Worm (Caenorhabditis elegans) whole organism, L1 larva: ENCODE measurements around the gene srj-39.
A peak's percentile ranks its signal among the peaks of the same experiment; 100 is the strongest.

Experiments used
- C04F5.9 ChIP-seq: sonication (generic microtip); optimal IDR thresholded peaks from 2 replicates; lab custom pipeline; 2016; ENCODE audit warnings: missing genetic modification characterization, missing compliant biosample characterization
- C16A3.4 ChIP-seq: fragments of 150-350 bp; optimal IDR thresholded peaks from 2 replicates; lab custom pipeline; 2014; ENCODE audit warnings: missing biosample characterization, missing genetic modification characterization
- F16B12.6 ChIP-seq: fragments of 150-350 bp; optimal IDR thresholded peaks from 2 replicates; lab custom pipeline; 2014; ENCODE audit warnings: missing biosample characterization, missing genetic modification characterization
- Y116A8C.19 ChIP-seq: sonication (generic microtip); optimal IDR thresholded peaks from 2 replicates; lab custom pipeline; 2016; ENCODE audit warnings: missing compliant biosample characterization, missing genetic modification characterization, borderline replicate concordance
- aha-1 ChIP-seq: fragments of 150-350 bp; optimal IDR thresholded peaks from 2 replicates; lab custom pipeline; 2014; ENCODE audit warnings: missing biosample characterization, missing genetic modification characterization
- aly-2 ChIP-seq: fragments of 150-350 bp; optimal IDR thresholded peaks from 2 replicates; lab custom pipeline; 2014; ENCODE audit warnings: missing biosample characterization, missing genetic modification characterization
- ama-1 ChIP-seq: fragments of 150-350 bp; optimal IDR thresholded peaks from 2 replicates; lab custom pipeline; 2014
- blmp-1 ChIP-seq: fragments of 150-350 bp; optimal IDR thresholded peaks from 2 replicates; lab custom pipeline; 2014; ENCODE audit warnings: missing biosample characterization, missing genetic modification characterization
- ceh-63 ChIP-seq: fragments of 200-800 bp; sonication (Bioruptor generic); optimal IDR thresholded peaks from 2 replicates; lab custom pipeline; 2018; ENCODE audit warnings: mild to moderate bottlenecking, missing genetic modification characterization, missing compliant biosample characterization
- ceh-8 ChIP-seq: fragments of 200-800 bp; sonication (Bioruptor generic); optimal IDR thresholded peaks from 2 replicates; lab custom pipeline; 2018; ENCODE audit warnings: mild to moderate bottlenecking, missing genetic modification characterization, moderate library complexity, missing compliant biosample characterization
- ceh-88 ChIP-seq: fragments of 200-800 bp; sonication (Bioruptor generic); IDR thresholded peaks from 2 replicates; pipeline ENCODE4 v1.3.6; 2022; ENCODE audit warnings: missing genetic modification characterization, missing compliant biosample characterization
- ceh-90 ChIP-seq: sonication (generic microtip); optimal IDR thresholded peaks from 2 replicates; lab custom pipeline; 2016; ENCODE audit warnings: missing genetic modification characterization, missing compliant biosample characterization
- ces-1 ChIP-seq: fragments of 150-350 bp; optimal IDR thresholded peaks from 2 replicates; lab custom pipeline; 2014; ENCODE audit warnings: missing biosample characterization, missing genetic modification reagents, missing genetic modification characterization
- dpl-1 ChIP-seq, 3 experiments: fragments of 150-350 bp in 2 of 3; sonication (generic microtip) in 1 of 3; optimal IDR thresholded peaks; 2 replicates each; lab custom pipeline; 2014 to 2017; ENCODE audit warnings: missing biosample characterization in 3 of 3, missing genetic modification characterization in 3 of 3, missing genetic modification reagents in 3 of 3
- egl-13 ChIP-seq: sonication (generic microtip); optimal IDR thresholded peaks from 2 replicates; lab custom pipeline; 2016; ENCODE audit warnings: missing genotype, missing genetic modification reagents, missing genetic modification characterization, missing compliant biosample characterization
- ets-5 ChIP-seq: fragments of 200-800 bp; sonication (Bioruptor generic); IDR thresholded peaks from 2 replicates; pipeline ENCODE4 v1.3.6; 2022; ENCODE audit warnings: missing genetic modification characterization, missing compliant biosample characterization
- fkh-10 ChIP-seq: sonication (generic microtip); optimal IDR thresholded peaks from 2 replicates; lab custom pipeline; 2017; ENCODE audit warnings: missing biosample characterization, missing genetic modification reagents, missing genetic modification characterization
- fkh-4 ChIP-seq: sonication (generic microtip); optimal IDR thresholded peaks from 2 replicates; lab custom pipeline; 2016; ENCODE audit warnings: missing compliant biosample characterization, missing genetic modification characterization, borderline replicate concordance
- fkh-8 ChIP-seq: sonication (generic microtip); optimal IDR thresholded peaks from 2 replicates; lab custom pipeline; 2016; ENCODE audit warnings: mild to moderate bottlenecking, missing genetic modification characterization, missing compliant biosample characterization
- fos-1 ChIP-seq: fragments of 150-350 bp; optimal IDR thresholded peaks from 2 replicates; lab custom pipeline; 2014; ENCODE audit warnings: missing biosample characterization, missing genetic modification characterization
- hlh-4 ChIP-seq: sonication (generic microtip); optimal IDR thresholded peaks from 2 replicates; lab custom pipeline; 2016; ENCODE audit warnings: mild to moderate bottlenecking, missing genetic modification characterization, missing compliant biosample characterization
- isw-1 ChIP-seq: fragments of 200-800 bp; sonication (Bioruptor generic); IDR thresholded peaks from 2 replicates; pipeline ENCODE4 v1.3.6; 2022; ENCODE audit warnings: missing genetic modification characterization, missing compliant biosample characterization
- lin-14 ChIP-seq: fragments of 200-800 bp; sonication (Bioruptor generic); optimal IDR thresholded peaks from 2 replicates; lab custom pipeline; 2018; ENCODE audit warnings: mild to moderate bottlenecking, missing genetic modification characterization, moderate library complexity, missing compliant biosample characterization
- lin-15B ChIP-seq: fragments of 150-350 bp; sonication (generic microtip); optimal IDR thresholded peaks from 3 replicates; lab custom pipeline; 2014; ENCODE audit warnings: missing biosample characterization, missing genetic modification characterization
- lin-35 ChIP-seq, 2 experiments: fragments of 150-350 bp; optimal IDR thresholded peaks; 2 replicates each; lab custom pipeline; 2014; ENCODE audit warnings: missing biosample characterization in 2 of 2, missing genetic modification characterization in 2 of 2, missing genetic modification reagents in 2 of 2
- lsy-2 ChIP-seq, 2 experiments: fragments of 150-350 bp; optimal IDR thresholded peaks; 2 replicates each; lab custom pipeline; 2014; ENCODE audit warnings: missing biosample characterization in 2 of 2, missing genetic modification characterization in 2 of 2
- mef-2 ChIP-seq: fragments of 150-350 bp; optimal IDR thresholded peaks from 2 replicates; lab custom pipeline; 2014; ENCODE audit warnings: missing biosample characterization, missing genetic modification characterization
- nhr-11 ChIP-seq: fragments of 150-350 bp; optimal IDR thresholded peaks from 2 replicates; lab custom pipeline; 2014; ENCODE audit warnings: missing biosample characterization, missing genetic modification characterization
- nhr-12 ChIP-seq: sonication (generic microtip); optimal IDR thresholded peaks from 2 replicates; lab custom pipeline; 2017; ENCODE audit warnings: missing biosample characterization, missing genetic modification characterization
- nhr-237 ChIP-seq: fragments of 150-350 bp; optimal IDR thresholded peaks from 2 replicates; lab custom pipeline; 2014; ENCODE audit warnings: missing biosample characterization, missing genetic modification characterization
- nhr-71 ChIP-seq: sonication (generic microtip); optimal IDR thresholded peaks from 2 replicates; lab custom pipeline; 2016; ENCODE audit warnings: mild to moderate bottlenecking, missing genetic modification characterization, moderate library complexity, missing compliant biosample characterization
- nhr-76 ChIP-seq: sonication (generic microtip); optimal IDR thresholded peaks from 2 replicates; lab custom pipeline; 2017; ENCODE audit warnings: missing biosample characterization, missing genetic modification characterization
- nhr-85 ChIP-seq: sonication (generic microtip); peaks from one replicate; lab custom pipeline; 2016; ENCODE audit warnings: missing genetic modification characterization, inconsistent platforms, missing compliant biosample characterization
- pqm-1 ChIP-seq: sonication (generic microtip); optimal IDR thresholded peaks from 3 replicates; lab custom pipeline; 2017; ENCODE audit warnings: missing biosample characterization, missing genetic modification characterization
- skn-1 ChIP-seq: fragments of 150-350 bp; optimal IDR thresholded peaks from 2 replicates; lab custom pipeline; 2014; ENCODE audit warnings: missing biosample characterization, missing genetic modification characterization
- snu-23 ChIP-seq: sonication (generic microtip); optimal IDR thresholded peaks from 2 replicates; lab custom pipeline; 2016; ENCODE audit warnings: missing genetic modification characterization, missing compliant biosample characterization
- sox-4 ChIP-seq: sonication (generic microtip); optimal IDR thresholded peaks from 2 replicates; lab custom pipeline; 2016; ENCODE audit warnings: missing genetic modification characterization, missing compliant biosample characterization
- sptf-1 ChIP-seq: fragments of 150-350 bp; optimal IDR thresholded peaks from 2 replicates; lab custom pipeline; 2014; ENCODE audit warnings: missing biosample characterization, missing genetic modification characterization
- sup-37 ChIP-seq: fragments of 200-800 bp; sonication (Bioruptor generic); optimal IDR thresholded peaks from 2 replicates; lab custom pipeline; 2018; ENCODE audit warnings: mild to moderate bottlenecking, missing genetic modification characterization, missing compliant biosample characterization
- tbx-2 ChIP-seq: sonication (generic microtip); optimal IDR thresholded peaks from 2 replicates; lab custom pipeline; 2016; ENCODE audit warnings: missing genetic modification characterization, missing compliant biosample characterization
- tlp-1 ChIP-seq: fragments of 150-350 bp; optimal IDR thresholded peaks from 2 replicates; lab custom pipeline; 2014; ENCODE audit warnings: missing biosample characterization, missing genetic modification characterization
- unc-30 ChIP-seq: sonication (generic microtip); optimal IDR thresholded peaks from 2 replicates; lab custom pipeline; 2017; ENCODE audit warnings: missing biosample characterization, missing genetic modification characterization
- unc-62 ChIP-seq: fragments of 150-350 bp; optimal IDR thresholded peaks from 2 replicates; lab custom pipeline; 2014; ENCODE audit warnings: missing biosample characterization, missing genetic modification reagents, missing genetic modification characterization
- unc-98 ChIP-seq: fragments of 200-800 bp; sonication (Bioruptor generic); IDR thresholded peaks from 2 replicates; pipeline ENCODE4 v1.3.6; 2022; ENCODE audit warnings: missing genetic modification characterization, missing compliant biosample characterization
- vab-15 ChIP-seq: sonication (generic microtip); optimal IDR thresholded peaks from 2 replicates; lab custom pipeline; 2017; ENCODE audit warnings: missing genotype, mild to moderate bottlenecking, missing genetic modification characterization, missing compliant biosample characterization
- zip-4 ChIP-seq: fragments of 200-800 bp; sonication (Bioruptor generic); optimal IDR thresholded peaks from 2 replicates; lab custom pipeline; 2018; ENCODE audit warnings: mild to moderate bottlenecking, missing genetic modification characterization, moderate library complexity, missing compliant biosample characterization
- ztf-4 ChIP-seq: fragments of 150-350 bp; optimal IDR thresholded peaks from 2 replicates; lab custom pipeline; 2014; ENCODE audit warnings: missing biosample characterization, missing genetic modification characterization

The srj-39 gene

DNA sequence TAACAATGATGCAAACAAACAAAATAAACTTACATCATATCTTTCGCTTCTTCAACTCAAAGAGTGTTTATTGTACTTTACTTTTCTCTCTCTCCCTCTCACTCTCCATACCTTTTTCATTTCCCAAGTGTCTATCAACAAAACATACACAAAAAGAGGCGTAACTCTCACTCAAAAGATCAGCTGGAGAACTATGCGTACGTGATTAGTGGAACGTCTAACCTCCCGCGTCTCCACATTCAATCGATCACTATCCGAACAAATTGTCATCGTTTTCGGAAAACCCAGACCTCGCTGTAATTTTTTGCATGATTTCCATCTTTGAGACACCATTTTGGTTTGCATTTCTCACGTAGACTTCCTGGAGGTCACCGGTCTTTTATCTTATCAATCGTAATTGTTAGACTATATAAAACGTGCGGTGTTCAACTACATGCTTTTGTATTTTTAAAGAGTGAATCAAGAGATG lies 27.1 kb downstream of the srj-39 start, which contains the start of gene nhr-57 (continued):
- peak; percentile 93 for TF ChIP-seq blmp-1
- peak in 2 of 3 experiments; percentile 16 to 44 for TF ChIP-seq dpl-1 (GFP tag; optimal IDR thresholded peaks at IDR 0.05; lab: Kevin White, UChicago)
- TF ChIP-seq tlp-1 = no peak
- TF ChIP-seq pqm-1 (tag; lab: Kevin White, UChicago) = no peak
- no peak for TF ChIP-seq sox-4 (tag; lab: Kevin White, UChicago)
- peak; percentile 92 for TF ChIP-seq skn-1
- TF ChIP-seq unc-98 (GFP tag; lab: Robert Waterston, UW) = no peak
- TF ChIP-seq fos-1 = peak; percentile 64

DNA sequence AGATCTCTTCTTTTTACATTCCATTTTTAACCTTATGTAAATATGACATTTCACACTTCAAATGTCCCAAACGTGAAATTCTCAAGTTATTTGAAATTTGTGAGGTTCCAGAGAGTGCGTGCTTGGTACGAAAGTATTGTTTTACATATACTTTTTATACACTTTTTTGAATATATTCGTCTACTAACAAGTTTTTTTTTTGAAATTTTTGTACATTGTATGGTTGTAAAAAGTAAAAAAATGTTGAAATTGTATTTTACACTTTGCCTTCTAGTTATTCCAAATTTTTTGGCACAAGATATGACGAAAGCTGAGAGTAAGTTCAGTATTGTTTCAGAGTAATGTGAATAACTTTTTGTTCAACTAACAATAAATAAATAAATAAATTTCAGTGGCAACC lies 30.3 kb downstream of the srj-39 start, which contains the start of gene lgc-1:
Gene lgc-1 (plus strand): TSS at position 301 of the 400 bp plus-strand sequence.
- no peak for TF ChIP-seq fkh-10
- TF ChIP-seq unc-98 (GFP tag; lab: Robert Waterston, UW) = no peak

DNA sequence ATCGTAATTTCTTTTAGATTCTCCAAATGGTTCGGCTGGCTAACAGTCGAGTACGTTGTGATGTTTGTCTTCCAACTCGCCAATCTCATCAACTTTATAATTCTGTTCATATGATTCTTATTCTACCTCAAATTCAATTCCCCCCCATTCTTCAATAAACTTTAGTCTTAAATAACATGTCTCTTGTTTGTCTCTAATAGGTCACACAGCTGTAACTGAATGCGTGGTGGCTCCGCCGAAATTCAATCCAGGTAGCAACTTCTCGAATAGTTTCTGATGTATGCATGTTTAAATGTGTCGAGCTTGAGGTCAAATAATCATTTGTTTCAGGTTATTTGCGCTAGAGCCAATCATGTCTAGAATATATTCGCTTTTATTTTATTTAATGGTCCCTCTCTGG lies 34.3 kb downstream of the srj-39 start, which contains the start of gene lgc-29:
Gene lgc-29 (plus strand): TSS at position 301 of the 400 bp plus-strand sequence.
- TF ChIP-seq mef-2 (tag; lab: Kevin White, UChicago) (no peak), unc-30 (no peak)

DNA sequence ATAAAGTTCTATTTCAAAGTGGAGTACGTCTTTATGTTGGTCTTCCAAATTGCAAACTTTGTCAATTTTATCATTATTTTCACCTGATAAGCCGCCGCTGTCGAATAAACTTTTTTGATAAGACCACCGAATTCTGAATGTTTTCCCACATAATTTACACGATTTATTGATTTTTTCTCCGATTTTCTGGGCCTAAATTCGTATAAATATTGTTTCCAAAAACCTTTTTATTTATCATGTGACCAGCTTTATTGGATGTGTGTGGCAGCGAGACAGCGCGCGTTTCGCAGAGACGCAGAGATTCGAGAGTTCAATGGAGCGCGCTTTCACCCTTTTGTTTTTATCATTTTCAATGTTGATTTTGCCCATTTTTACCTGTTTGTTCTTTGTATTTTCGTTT lies 38.6 kb downstream of the srj-39 start:
- peak; percentile 83 for TF ChIP-seq isw-1 (GFP tag; lab: Robert Waterston, UW)
- peak; percentile 20 for TF ChIP-seq nhr-11 (tag; lab: Kevin White, UChicago)
- TF ChIP-seq zip-4 (GFP tag; lab: Kevin White, UChicago) = peak; percentile 5
- TF ChIP-seq ets-5 (GFP tag; lab: Robert Waterston, UW) = no peak
- TF ChIP-seq mef-2 (tag; lab: Kevin White, UChicago) = peak; percentile 61
- TF ChIP-seq nhr-12 = no peak
- no peak for TF ChIP-seq tlp-1
- peak; percentile 76 for TF ChIP-seq sup-37 (GFP tag; lab: Kevin White, UChicago)
- no peak for TF ChIP-seq Y116A8C.19 (tag; lab: Kevin White, UChicago)
- peak; percentile 93 for TF ChIP-seq snu-23
- no peak for TF ChIP-seq ceh-90 (tag; lab: Kevin White, UChicago)
- 0 out of 2 replicates have a peak, but pooled peaks have one; percentile 36 for TF ChIP-seq ceh-88 (GFP tag; lab: Robert Waterston, UW)
- no peak for TF ChIP-seq hlh-4 (tag; lab: Kevin White, UChicago)
- peak; percentile 89 for TF ChIP-seq skn-1
- TF ChIP-seq nhr-71 (tag; lab: Kevin White, UChicago) = peak; percentile 96
- TF ChIP-seq tbx-2 (tag; lab: Kevin White, UChicago) = peak; percentile 92
- TF ChIP-seq lin-35 (GFP tag; optimal IDR thresholded peaks at IDR 0.05; lab: Kevin White, UChicago) = peak; percentile 81 to 86
- no peak for TF ChIP-seq C04F5.9
- TF ChIP-seq unc-30 = no peak
- peak; percentile 70 for TF ChIP-seq aha-1
- TF ChIP-seq fkh-4 = peak; percentile 63
- TF ChIP-seq ztf-4 (tag; lab: Kevin White, UChicago) = peak; percentile 67
- peak; percentile 86 for TF ChIP-seq fkh-8 (tag; lab: Kevin White, UChicago)
- no peak for TF ChIP-seq unc-62 (GFP tag; lab: Kevin White, UChicago)
- TF ChIP-seq egl-13 (tag; lab: Kevin White, UChicago) = peak; percentile 61
- TF ChIP-seq pqm-1 (tag; lab: Kevin White, UChicago) = peak; percentile 82
- peak; percentile 23 for TF ChIP-seq lin-15B (tag; lab: Kevin White, UChicago)
- no peak for TF ChIP-seq aly-2 (tag; lab: Kevin White, UChicago)
- TF ChIP-seq nhr-85 (tag; lab: Kevin White, UChicago) = peak; percentile 91
- peak; percentile 97 for TF ChIP-seq lin-14 (GFP tag; lab: Kevin White, UChicago)
- TF ChIP-seq ceh-63 (GFP tag; lab: Kevin White, UChicago) = no peak
- TF ChIP-seq ceh-8 (GFP tag; lab: Kevin White, UChicago) = peak; percentile 86
- TF ChIP-seq lsy-2 (tag; optimal IDR thresholded peaks at IDR 0.05; lab: Kevin White, UChicago) = peak; percentile 85 to 91
- TF ChIP-seq C16A3.4 (tag; lab: Kevin White, UChicago) = peak; percentile 32
- peak; percentile 22 for TF ChIP-seq fkh-10
- peak; percentile 71 for TF ChIP-seq vab-15 (tag; lab: Kevin White, UChicago)
- peak; percentile 28 for TF ChIP-seq nhr-237 (tag; lab: Kevin White, UChicago)
- no peak for TF ChIP-seq ces-1 (GFP tag; lab: Kevin White, UChicago)
- peak; percentile 42 for TF ChIP-seq F16B12.6
- no peak for TF ChIP-seq nhr-76 (tag; lab: Kevin White, UChicago)
- TF ChIP-seq ama-1 (lab: Kevin White, UChicago) = no peak
- TF ChIP-seq sptf-1 = no peak
